Worm (Caenorhabditis elegans) whole organism, L4 larva: ENCODE results near the gene F40F8.4.

Experiments used
- F37D6.2 ChIP-seq: sonication (generic microtip); optimal IDR thresholded peaks from 2 replicates; lab custom pipeline; 2016; ENCODE audit warnings: mild to moderate bottlenecking, missing genetic modification characterization, missing compliant biosample characterization
- T26A8.4 ChIP-seq: fragments of 200-800 bp; sonication (Bioruptor generic); IDR thresholded peaks from 2 replicates; pipeline ENCODE4 v1.3.6; 2022; ENCODE audit warnings: missing genetic modification characterization, missing compliant biosample characterization
- Y105C5A.15 ChIP-seq: fragments of 200-800 bp; sonication (Bioruptor generic); IDR thresholded peaks from 2 replicates; pipeline ENCODE4 v1.3.6; 2022; ENCODE audit warnings: missing genetic modification characterization, missing compliant biosample characterization
- Y48G9A.11 ChIP-seq: fragments of 200-800 bp; sonication (Bioruptor generic); IDR thresholded peaks from 2 replicates; pipeline ENCODE4 v1.3.6; 2022; ENCODE audit warnings: missing genetic modification reagents, missing genetic modification characterization, missing compliant biosample characterization
- ZK337.2 ChIP-seq: fragments of 200-800 bp; sonication (Bioruptor generic); IDR thresholded peaks from 2 replicates; pipeline ENCODE4 v1.3.6; 2022; ENCODE audit warnings: missing genetic modification reagents, missing genetic modification characterization, missing compliant biosample characterization
- aha-1 ChIP-seq: fragments of 150-350 bp; peaks from one replicate; lab custom pipeline; 2014; ENCODE audit warnings: missing biosample characterization, missing genetic modification characterization
- ama-1 ChIP-seq: fragments of 150-350 bp; optimal IDR thresholded peaks from 2 replicates; lab custom pipeline; 2014; ENCODE audit warnings: inconsistent platforms, mixed read lengths
- ceh-28 ChIP-seq: fragments of 150-350 bp; optimal IDR thresholded peaks from 2 replicates; lab custom pipeline; 2014; ENCODE audit warnings: missing biosample characterization, missing genetic modification reagents, missing genetic modification characterization
- ceh-62 ChIP-seq: sonication (generic microtip); optimal IDR thresholded peaks from 2 replicates; lab custom pipeline; 2017; ENCODE audit warnings: missing biosample characterization, missing genetic modification characterization
- ceh-82 ChIP-seq: sonication (generic microtip); optimal IDR thresholded peaks from 2 replicates; lab custom pipeline; 2017; ENCODE audit warnings: missing biosample characterization, missing genetic modification characterization
- ces-1 ChIP-seq: fragments of 150-350 bp; sonication (generic microtip); optimal IDR thresholded peaks from 4 replicates; lab custom pipeline; 2014; ENCODE audit warnings: missing biosample characterization, missing genetic modification reagents, missing genetic modification characterization
- ctbp-1 ChIP-seq: fragments of 200-800 bp; sonication (Bioruptor generic); IDR thresholded peaks from 2 replicates; pipeline ENCODE4 v1.3.6; 2022; ENCODE audit warnings: missing genetic modification reagents, missing genetic modification characterization, missing compliant biosample characterization
- daf-16 ChIP-seq, 3 experiments: sonication (generic microtip); optimal IDR thresholded peaks; 2 replicates each; lab custom pipeline; 2016 to 2017; ENCODE audit warnings: missing genetic modification characterization in 3 of 3, missing genetic modification reagents in 3 of 3, mild to moderate bottlenecking in 2 of 3, missing compliant biosample characterization in 2 of 3, missing biosample characterization in 1 of 3, moderate library complexity in 1 of 3
- daf-8 ChIP-seq: fragments of 200-800 bp; sonication (Bioruptor generic); IDR thresholded peaks from 2 replicates; pipeline ENCODE4 v1.3.6; 2022; ENCODE audit warnings: missing genetic modification characterization, missing compliant biosample characterization
- dve-1 ChIP-seq: sonication (generic microtip); optimal IDR thresholded peaks from 2 replicates; lab custom pipeline; 2017; ENCODE audit warnings: antibody characterized with exemption, mild to moderate bottlenecking, missing genetic modification characterization, missing compliant biosample characterization; ENCODE audit not compliant: insufficient read depth
- egl-27 ChIP-seq: sonication (generic microtip); optimal IDR thresholded peaks from 3 replicates; lab custom pipeline; 2017; ENCODE audit warnings: missing biosample characterization, missing genetic modification reagents, missing genetic modification characterization
- fkh-10 ChIP-seq: fragments of 150-350 bp; optimal IDR thresholded peaks from 2 replicates; lab custom pipeline; 2014; ENCODE audit warnings: missing biosample characterization, missing genetic modification reagents, missing genetic modification characterization
- hlh-11 ChIP-seq: fragments of 200-800 bp; sonication (Bioruptor generic); optimal IDR thresholded peaks from 2 replicates; lab custom pipeline; 2018; ENCODE audit warnings: mild to moderate bottlenecking, missing genetic modification characterization, missing compliant biosample characterization
- hlh-30 ChIP-seq: sonication (generic microtip); optimal IDR thresholded peaks from 2 replicates; lab custom pipeline; 2017; ENCODE audit warnings: antibody characterized with exemption, mild to moderate bottlenecking, missing genetic modification characterization, missing compliant biosample characterization; ENCODE audit not compliant: insufficient read depth
- lin-13 ChIP-seq: fragments of 150-350 bp; optimal IDR thresholded peaks from 2 replicates; lab custom pipeline; 2014; ENCODE audit warnings: missing biosample characterization, missing genetic modification reagents, missing genetic modification characterization
- lin-38 ChIP-seq: fragments of 200-800 bp; sonication (Bioruptor generic); IDR thresholded peaks from 2 replicates; pipeline ENCODE4 v1.3.6; 2022; ENCODE audit warnings: missing genetic modification reagents, missing genetic modification characterization, missing compliant biosample characterization
- lir-3 ChIP-seq: sonication (generic microtip); optimal IDR thresholded peaks from 2 replicates; lab custom pipeline; 2016; ENCODE audit warnings: mild to moderate bottlenecking, missing genetic modification characterization, missing compliant biosample characterization
- lsy-2 ChIP-seq, 2 experiments: fragments of 150-350 bp in 1 of 2; sonication (generic microtip) in 1 of 2; optimal IDR thresholded peaks; 2 replicates each; lab custom pipeline; 2014 to 2017; ENCODE audit warnings: missing biosample characterization in 2 of 2, missing genetic modification characterization in 2 of 2
- mep-1 ChIP-seq: fragments of 150-350 bp; sonication (generic microtip); optimal IDR thresholded peaks from 3 replicates; lab custom pipeline; 2014; ENCODE audit warnings: missing biosample characterization, missing genetic modification characterization
- mes-2 ChIP-seq: sonication (generic microtip); optimal IDR thresholded peaks from 2 replicates; lab custom pipeline; 2016; ENCODE audit warnings: missing genotype, mild to moderate bottlenecking, missing genetic modification characterization, missing compliant biosample characterization; ENCODE audit not compliant: poor library complexity, severe bottlenecking
- nhr-102 ChIP-seq: sonication (generic microtip); optimal IDR thresholded peaks from 2 replicates; lab custom pipeline; 2016; ENCODE audit warnings: mild to moderate bottlenecking, missing genetic modification characterization, moderate library complexity, missing compliant biosample characterization
- nhr-28 ChIP-seq: fragments of 150-350 bp; optimal IDR thresholded peaks from 2 replicates; lab custom pipeline; 2014; ENCODE audit warnings: missing biosample characterization, missing genetic modification characterization
- skn-1 ChIP-seq: fragments of 150-350 bp; optimal IDR thresholded peaks from 2 replicates; lab custom pipeline; 2014; ENCODE audit warnings: missing biosample characterization, missing genetic modification characterization
- snpc-1.2 ChIP-seq: fragments of 200-800 bp; sonication (Bioruptor generic); IDR thresholded peaks from 2 replicates; pipeline ENCODE4 v1.3.6; 2022; ENCODE audit warnings: missing genetic modification reagents, missing genetic modification characterization, missing compliant biosample characterization
- unc-39 ChIP-seq: sonication (generic microtip); optimal IDR thresholded peaks from 2 replicates; lab custom pipeline; 2017; ENCODE audit warnings: missing biosample characterization, missing genetic modification characterization
- unc-62 ChIP-seq, 3 experiments: fragments of 150-350 bp in 1 of 3; sonication (generic microtip); optimal IDR thresholded peaks in 2 of 3; peaks in 1 of 3; 1 replicate in 1 of 3; 2 replicates in 2 of 3; lab custom pipeline; 2014 to 2017; ENCODE audit warnings: missing biosample characterization in 3 of 3, missing genetic modification characterization in 3 of 3, missing genetic modification reagents in 3 of 3, missing genotype in 1 of 3
- vab-7 ChIP-seq: fragments of 200-800 bp; sonication (Bioruptor generic); IDR thresholded peaks from 2 replicates; pipeline ENCODE4 v1.3.6; 2022; ENCODE audit warnings: missing genetic modification reagents, missing genetic modification characterization, missing compliant biosample characterization
- ztf-11 ChIP-seq: fragments of 150-350 bp; optimal IDR thresholded peaks from 2 replicates; lab custom pipeline; 2014; ENCODE audit warnings: missing biosample characterization, missing genetic modification characterization
- ztf-7 ChIP-seq: fragments of 150-350 bp; optimal IDR thresholded peaks from 2 replicates; lab custom pipeline; 2014; ENCODE audit warnings: missing biosample characterization, missing genetic modification characterization

Gene F40F8.4

DNA sequence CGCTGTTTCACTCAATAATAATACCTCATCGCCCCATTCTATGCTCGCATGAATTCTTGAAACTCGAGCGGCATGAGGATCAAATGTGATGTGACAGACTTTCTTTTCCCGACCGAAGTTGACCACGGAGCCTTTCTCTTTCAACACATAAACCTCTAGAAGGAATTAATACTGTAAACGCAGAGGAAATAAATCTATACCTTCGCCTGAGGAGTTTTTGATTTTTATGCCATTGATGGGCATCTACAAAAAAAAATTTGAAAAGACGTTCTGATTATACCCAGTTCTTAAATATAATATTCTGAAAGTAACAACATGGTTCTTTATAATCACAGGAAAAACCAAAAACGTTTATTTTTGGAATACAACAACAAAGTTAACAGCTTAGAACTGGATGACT lies 43.8 kb downstream of the F40F8.4 start, which contains the start of gene nbs-1:
nbs-1 (minus strand) TSS at position 246 of the 400 bp plus-strand sequence.
- TF ChIP-seq mes-2 (tag; lab: Kevin White, UChicago) (peak; percentile 21), ama-1 (lab: Kevin White, UChicago) (peak; percentile 14), Y48G9A.11 (GFP tag; lab: Robert Waterston, UW) (0 out of 2 replicates have a peak, but pooled peaks have one; percentile 38), T26A8.4 (GFP tag; lab: Robert Waterston, UW) (no peak), lin-38 (peak; percentile 49; the same call in 1 of the 2 replicates), lsy-2 (tag; optimal IDR thresholded peaks at IDR 0.05; lab: Kevin White, UChicago) (peak in 1 of 2 experiments; percentile 29), mep-1 (tag; lab: Kevin White, UChicago) (no peak), snpc-1.2 (GFP tag; lab: Robert Waterston, UW) (peak; percentile 54; the same call in 1 of the 2 replicates)

DNA sequence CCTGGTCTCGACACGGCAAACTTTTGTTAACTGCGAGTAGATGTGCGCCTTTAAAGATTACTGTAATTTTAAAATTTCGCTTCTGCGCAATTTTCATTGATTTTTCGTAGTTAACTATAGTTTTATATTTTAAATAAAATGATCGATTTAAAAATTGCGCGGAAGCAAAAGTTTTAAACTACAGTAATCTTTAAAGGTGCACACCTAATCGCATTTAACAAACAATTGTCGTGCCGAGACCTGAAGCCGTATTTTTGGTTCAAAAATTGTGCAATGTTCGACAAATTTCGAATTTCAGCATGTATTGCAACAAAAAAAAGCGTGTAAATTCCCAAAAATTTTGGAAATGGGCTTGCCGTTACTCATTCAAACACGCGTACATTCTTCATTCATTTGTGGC lies 45.6 kb downstream of the F40F8.4 start:
- TF ChIP-seq unc-62 (GFP tag; optimal IDR thresholded peaks at IDR 0.05 in 1 of 2; lab: Kevin White, UChicago) (peak in 1 of 2 experiments; percentile 26), unc-62 (tag; optimal IDR thresholded peaks at IDR 0.05; lab: Kevin White, UChicago) (no peak), daf-16 (GFP tag; optimal IDR thresholded peaks at IDR 0.05; lab: Kevin White, UChicago) (no peak), daf-16 (tag; optimal IDR thresholded peaks at IDR 0.05; lab: Kevin White, UChicago) (no peak), ama-1 (lab: Kevin White, UChicago) (no peak), vab-7 (GFP tag; lab: Robert Waterston, UW) (no peak), dve-1 (tag; lab: Kevin White, UChicago) (no peak), ZK337.2 (GFP tag; lab: Robert Waterston, UW) (no peak), aha-1 (tag; lab: Kevin White, UChicago) (peak; percentile 15), ztf-7 (tag; lab: Kevin White, UChicago) (no peak), hlh-30 (no peak), nhr-102 (no peak), nhr-28 (tag; lab: Kevin White, UChicago) (no peak), ctbp-1 (no peak), snpc-1.2 (GFP tag; lab: Robert Waterston, UW) (no peak), lir-3 (tag; lab: Kevin White, UChicago) (no peak), hlh-11 (tag; lab: Kevin White, UChicago) (no peak), Y105C5A.15 (GFP tag; lab: Robert Waterston, UW) (no peak)

DNA sequence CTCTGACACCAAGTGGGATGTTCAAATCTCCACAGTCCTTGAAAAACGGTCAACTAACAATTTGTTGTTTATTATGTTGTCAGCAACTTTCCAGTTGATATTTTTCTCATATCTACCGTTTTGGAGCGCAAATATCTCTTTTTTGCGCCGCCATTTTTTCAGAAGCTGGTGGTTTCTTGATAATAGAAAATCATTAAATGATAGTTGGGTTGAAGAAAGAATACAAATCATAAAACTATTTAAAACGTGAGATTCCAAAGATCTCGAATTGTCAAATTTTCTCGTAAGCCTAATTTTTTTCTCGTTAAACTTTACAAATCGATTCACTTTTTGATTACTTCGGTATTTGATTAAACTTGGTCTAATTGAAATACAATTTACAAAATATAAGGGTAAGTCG lies 47.6 kb downstream of the F40F8.4 start, which contains the start of gene rpl-42:
rpl-42 (plus strand) TSS at position 301 of the 400 bp plus-strand sequence.
- TF ChIP-seq ztf-11 (tag; lab: Kevin White, UChicago) (no peak), daf-8 (no peak), ceh-82 (tag; lab: Kevin White, UChicago) (no peak), fkh-10 (no peak), F37D6.2 (tag; lab: Kevin White, UChicago) (no peak), skn-1 (no peak), ceh-62 (no peak), egl-27 (no peak), daf-16 (GFP tag; optimal IDR thresholded peaks at IDR 0.05; lab: Kevin White, UChicago) (no peak), daf-16 (tag; optimal IDR thresholded peaks at IDR 0.05; lab: Kevin White, UChicago) (no peak), ceh-28 (tag; lab: Kevin White, UChicago) (no peak), unc-39 (tag; lab: Kevin White, UChicago) (no peak)

DNA sequence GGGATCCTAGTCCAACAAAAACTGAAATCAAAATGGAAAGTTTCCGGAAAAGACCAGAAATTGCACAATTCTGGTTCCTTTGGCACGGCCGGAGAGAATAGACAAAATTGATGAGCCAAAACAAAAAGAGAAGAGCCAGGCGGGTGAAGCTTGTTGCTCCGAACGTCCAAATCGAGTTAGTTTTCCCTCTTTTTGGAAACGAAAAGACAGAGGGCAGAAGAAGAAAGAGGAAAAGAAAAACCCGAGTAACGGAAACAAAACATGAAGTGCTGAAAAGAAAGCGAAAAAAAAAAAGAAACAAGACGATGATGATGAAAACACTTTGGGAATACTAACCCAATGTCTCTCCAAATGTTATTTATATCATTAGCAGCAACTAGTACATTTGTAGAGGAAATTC lies 48.5 kb downstream of the F40F8.4 start:
- TF ChIP-seq ces-1 (peak; percentile 62), lin-13 (GFP tag; lab: Kevin White, UChicago) (no peak)
